Fruit fly (Drosophila melanogaster) whole organism, larva: ENCODE data around the gene CG16710.

Experiments used
- noc ChIP-seq: fragments of 200-800 bp; sonication (Bioruptor generic); optimal IDR thresholded peaks from 3 replicates; lab custom pipeline; 2019; ENCODE audit warnings: missing biosample characterization, mild to moderate bottlenecking, missing genetic modification characterization, moderate library complexity

CG16710 gene

dm6 chr3R:23700304-23700767 is 18.0 kb downstream of the CG16710 start, which contains the start of the genes CG31468 and Gba1a:
Gene CG31468 (minus strand): TSS chr3R:23700354.
Gene Gba1a (plus strand): TSS chr3R:23700621.
- no peak for TF ChIP-seq noc (tag; lab: Kevin White, UChicago)

dm6 chr3R:23702461-23702860 is 20.2 kb downstream of the CG16710 start, which contains the start of gene Qsox4:
Gene Qsox4 (plus strand): TSS chr3R:23702761.
- TF ChIP-seq noc (tag; lab: Kevin White, UChicago) = no peak

- no peak for TF ChIP-seq noc (tag; lab: Kevin White, UChicago)
These were observed 22.2 kb downstream of the CG16710 start, which contains the start of gene Gba1b for dm6 chr3R:23704383-23705033. Gene Gba1b (plus strand): TSS chr3R:23704804.

- TF ChIP-seq noc (tag; lab: Kevin White, UChicago) = no peak
These were observed 27.4 kb downstream of the CG16710 start, which contains the start of gene CG10301 for dm6 chr3R:23709508-23710208. Gene CG10301 (plus strand): TSS chr3R:23710158.

dm6 chr3R:23711195-23711594 is 28.9 kb downstream of the CG16710 start, which contains the start of gene CG10300:
Gene CG10300 (plus strand): TSS chr3R:23711527.
- TF ChIP-seq noc (tag; lab: Kevin White, UChicago) = no peak

- no peak for TF ChIP-seq noc (tag; lab: Kevin White, UChicago)
These were observed 31.6 kb downstream of the CG16710 start for dm6 chr3R:23713901-23714300.

- peak; percentile 42 for TF ChIP-seq noc (tag; lab: Kevin White, UChicago)
These were observed 32.5 kb downstream of the CG16710 start for dm6 chr3R:23714852-23715251.

dm6 chr3R:23718297-23718941 is 36.1 kb downstream of the CG16710 start, which contains the start of gene nau:
Gene nau (minus strand): TSS chr3R:23718357.
- no peak for TF ChIP-seq noc (tag; lab: Kevin White, UChicago)

dm6 chr3R:23721525-23721924 is 39.2 kb downstream of the CG16710 start, which contains the start of gene CG10232:
Gene CG10232 (minus strand): TSS chr3R:23721625.
- no peak for TF ChIP-seq noc (tag; lab: Kevin White, UChicago)

- TF ChIP-seq noc (tag; lab: Kevin White, UChicago) = peak; percentile 44
These were observed 39.6 kb downstream of the CG16710 start for dm6 chr3R:23721936-23722335.

dm6 chr3R:23722680-23723372 is 40.5 kb downstream of the CG16710 start, which contains the start of gene CG10365:
Gene CG10365 (plus strand): TSS chr3R:23723331.
- peak; percentile 89 for TF ChIP-seq noc (tag; lab: Kevin White, UChicago)

dm6 chr3R:23723381-23724034 is 41.2 kb downstream of the CG16710 start:
- TF ChIP-seq noc (tag; lab: Kevin White, UChicago) = no peak

dm6 chr3R:23724843-23725506 is 42.7 kb downstream of the CG16710 start:
- TF ChIP-seq noc (tag; lab: Kevin White, UChicago) = peak; percentile 90
